Worm (Caenorhabditis elegans): ENCODE measurements around the gene T26H5.4.
A peak's percentile ranks its signal among the peaks of the same experiment; 100 is the strongest.

T26H5.4 gene

DNA sequence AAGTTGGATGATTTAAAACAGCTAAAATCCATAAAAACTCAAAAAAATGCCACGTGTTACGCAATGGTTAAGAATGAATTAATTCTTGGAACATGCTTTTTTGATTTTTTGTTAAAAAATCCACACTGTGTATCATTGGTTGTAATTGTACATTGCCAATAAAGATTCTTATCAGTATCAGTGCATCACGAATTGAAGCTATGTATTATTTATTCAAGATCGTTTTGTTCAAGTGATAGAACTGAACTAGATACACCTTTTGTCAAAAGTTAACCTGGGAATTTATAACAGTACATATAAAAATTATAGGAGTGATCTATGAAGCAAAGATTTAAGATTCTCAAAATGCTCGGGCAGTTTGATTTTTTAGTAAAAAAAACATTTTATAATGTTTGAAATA is 13.9 kb downstream of the T26H5.4 start:
- no peak for TF ChIP-seq skn-1 (tag; optimal IDR thresholded peaks at IDR 0.05)
- no peak for TF ChIP-seq mml-1 (tag; optimal IDR thresholded peaks at IDR 0.05)
- peak; percentile 62 for TF ChIP-seq pqm-1 (tag; optimal IDR thresholded peaks at IDR 0.05)
- peak; percentile 39 for TF ChIP-seq pha-4 (tag; optimal IDR thresholded peaks at IDR 0.05)
- TF ChIP-seq elt-2 (tag; optimal IDR thresholded peaks at IDR 0.05): peak; percentile 37

DNA sequence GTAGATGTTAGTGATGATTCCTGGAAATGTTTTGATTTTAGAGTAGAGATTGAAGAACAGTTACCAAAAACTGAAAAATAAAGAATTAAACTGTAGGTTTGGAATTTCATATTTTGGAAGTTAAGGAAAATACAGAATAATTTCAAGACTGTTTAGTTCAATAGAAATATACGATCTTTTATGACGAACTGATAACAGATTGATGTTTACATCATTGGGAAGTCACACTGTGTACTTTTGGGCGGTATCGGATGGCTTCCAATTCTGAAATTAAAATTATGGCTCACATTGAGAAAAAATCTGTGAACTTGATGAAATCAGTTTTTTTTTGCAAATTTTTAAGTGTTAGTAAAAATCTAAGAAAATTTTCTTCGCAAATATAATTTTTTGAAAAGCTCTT is 16.0 kb downstream of the T26H5.4 start, which contains the start of gene T26H5.8:
T26H5.8 (minus strand) TSS at position 270 of the 400 bp plus-strand sequence.
- TF ChIP-seq ceh-82 (tag; optimal IDR thresholded peaks at IDR 0.05) (no peak), pqm-1 (tag; optimal IDR thresholded peaks at IDR 0.05) (peak; percentile 86), fos-1 (tag; optimal IDR thresholded peaks at IDR 0.05) (no peak), hmg-11 (tag; optimal IDR thresholded peaks at IDR 0.05) (no peak), ama-1 (optimal IDR thresholded peaks at IDR 0.05) (no peak), fkh-2 (tag; optimal IDR thresholded peaks at IDR 0.05) (no peak), nhr-43 (tag; optimal IDR thresholded peaks at IDR 0.05; ENCODE audit: poor library complexity, severe bottlenecking) (no peak), ceh-16 (tag; optimal IDR thresholded peaks at IDR 0.05) (no peak), pha-4 (tag; optimal IDR thresholded peaks at IDR 0.05) (peak; percentile 90), aly-2 (tag; optimal IDR thresholded peaks at IDR 0.05) (no peak), ZK546.5 (tag; optimal IDR thresholded peaks at IDR 0.05) (no peak), zag-1 (tag; optimal IDR thresholded peaks at IDR 0.05) (no peak), sea-2 (GFP tag; optimal IDR thresholded peaks at IDR 0.05) (no peak), daf-12 (tag; optimal IDR thresholded peaks at IDR 0.05) (no peak), lin-39 (tag; optimal IDR thresholded peaks at IDR 0.05) (no peak), nhr-237 (tag; optimal IDR thresholded peaks at IDR 0.05) (no peak), elt-1 (tag; optimal IDR thresholded peaks at IDR 0.05) (no peak), elt-2 (tag; optimal IDR thresholded peaks at IDR 0.05) (peak; percentile 56)

DNA sequence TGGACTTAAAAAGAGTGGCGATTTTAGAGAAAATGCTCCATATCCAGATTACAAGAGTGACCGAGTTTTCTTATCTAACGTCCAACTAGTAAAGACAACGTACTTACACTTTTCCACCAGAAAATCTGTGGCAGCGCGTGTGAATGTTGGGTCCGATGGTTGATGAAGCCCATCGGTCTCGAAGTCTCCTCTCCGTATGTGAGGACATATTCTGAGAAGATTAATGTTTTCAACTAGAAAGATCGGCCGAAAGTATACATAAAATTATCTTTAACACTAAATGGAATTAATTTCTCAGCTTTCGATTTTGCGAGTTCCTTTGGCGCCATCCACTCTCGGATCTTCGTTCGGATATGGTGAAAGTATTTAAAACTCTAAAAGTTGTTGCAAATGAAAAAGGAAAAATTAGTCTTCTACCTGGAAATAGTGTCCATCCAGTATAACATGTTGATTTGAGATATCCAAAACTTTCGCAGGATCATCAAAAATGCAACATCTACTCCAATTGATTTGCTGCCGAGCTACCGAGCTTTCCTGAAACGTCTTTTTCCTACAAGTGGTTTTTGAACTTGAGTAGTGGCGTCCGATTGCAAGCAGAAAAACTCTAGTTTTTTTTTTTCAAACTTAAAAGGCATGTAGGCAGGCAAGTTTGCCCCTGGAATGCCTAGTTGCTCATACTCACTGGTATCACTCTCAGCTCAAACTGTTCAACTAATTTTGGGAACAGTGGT is 17.0 kb downstream of the T26H5.4 start:
- TF ChIP-seq skn-1 (tag; optimal IDR thresholded peaks at IDR 0.05) (no peak), nhr-76 (tag; optimal IDR thresholded peaks at IDR 0.05) (no peak), ZK546.5 (tag; optimal IDR thresholded peaks at IDR 0.05) (no peak), pqm-1 (tag; optimal IDR thresholded peaks at IDR 0.05) (no peak), nhr-11 (tag; optimal IDR thresholded peaks at IDR 0.05) (no peak), nhr-28 (tag; optimal IDR thresholded peaks at IDR 0.05) (no peak), lsy-12 (tag; optimal IDR thresholded peaks at IDR 0.05) (no peak), mml-1 (tag; optimal IDR thresholded peaks at IDR 0.05) (no peak), ceh-82 (tag; optimal IDR thresholded peaks at IDR 0.05) (no peak), fkh-10 (GFP tag; optimal IDR thresholded peaks at IDR 0.05) (no peak), fkh-2 (tag; optimal IDR thresholded peaks at IDR 0.05) (no peak), lin-39 (tag; optimal IDR thresholded peaks at IDR 0.05) (no peak), nhr-23 (tag; optimal IDR thresholded peaks at IDR 0.05) (no peak), sea-2 (GFP tag; optimal IDR thresholded peaks at IDR 0.05) (no peak), snpc-4 (tag; optimal IDR thresholded peaks at IDR 0.05) (no peak), ceh-28 (tag; optimal IDR thresholded peaks at IDR 0.05) (no peak), nfya-1 (tag; optimal IDR thresholded peaks at IDR 0.05; ENCODE audit: insufficient read depth) (no peak), nhr-43 (tag; optimal IDR thresholded peaks at IDR 0.05; ENCODE audit: poor library complexity, severe bottlenecking) (no peak), ztf-4 (tag; optimal IDR thresholded peaks at IDR 0.05) (no peak)

DNA sequence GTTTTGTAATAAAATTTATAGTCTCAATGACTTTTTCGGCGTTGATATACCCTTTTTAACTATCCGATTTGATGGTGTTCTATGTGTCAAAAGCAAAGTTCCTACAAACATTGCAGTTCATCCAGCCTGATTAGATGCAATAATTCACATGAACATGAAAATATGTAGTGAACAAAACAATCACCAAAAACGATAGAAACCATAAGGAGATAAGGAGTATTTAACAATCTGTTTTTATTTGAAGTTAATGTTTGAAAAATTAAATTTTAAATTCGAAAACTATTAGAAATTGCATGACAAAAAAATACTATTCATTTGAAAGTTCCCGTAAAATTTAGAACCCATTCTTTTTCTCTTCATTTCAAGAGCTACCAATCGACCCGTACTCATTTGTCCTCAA is 21.6 kb downstream of the T26H5.4 start, which contains the start of gene fbxa-209:
fbxa-209 (minus strand) TSS at position 101 of the 400 bp plus-strand sequence.
- no peak for TF ChIP-seq skn-1 (tag; optimal IDR thresholded peaks at IDR 0.05)
- no peak for TF ChIP-seq fos-1 (tag; optimal IDR thresholded peaks at IDR 0.05)
- TF ChIP-seq elt-1 (tag; optimal IDR thresholded peaks at IDR 0.05): no peak
- no peak for TF ChIP-seq elt-3 (tag; optimal IDR thresholded peaks at IDR 0.05)
- TF ChIP-seq hmg-11 (tag; optimal IDR thresholded peaks at IDR 0.05): no peak
- no peak for TF ChIP-seq sea-2 (GFP tag; optimal IDR thresholded peaks at IDR 0.05)
- no peak for TF ChIP-seq fkh-10 (GFP tag; optimal IDR thresholded peaks at IDR 0.05)
- TF ChIP-seq unc-39 (tag; optimal IDR thresholded peaks at IDR 0.05): no peak
- TF ChIP-seq nhr-12 (tag; optimal IDR thresholded peaks at IDR 0.05): no peak
